Fruit fly (Drosophila melanogaster): Measurements from ENCODE around the gene toc.

DNA sequence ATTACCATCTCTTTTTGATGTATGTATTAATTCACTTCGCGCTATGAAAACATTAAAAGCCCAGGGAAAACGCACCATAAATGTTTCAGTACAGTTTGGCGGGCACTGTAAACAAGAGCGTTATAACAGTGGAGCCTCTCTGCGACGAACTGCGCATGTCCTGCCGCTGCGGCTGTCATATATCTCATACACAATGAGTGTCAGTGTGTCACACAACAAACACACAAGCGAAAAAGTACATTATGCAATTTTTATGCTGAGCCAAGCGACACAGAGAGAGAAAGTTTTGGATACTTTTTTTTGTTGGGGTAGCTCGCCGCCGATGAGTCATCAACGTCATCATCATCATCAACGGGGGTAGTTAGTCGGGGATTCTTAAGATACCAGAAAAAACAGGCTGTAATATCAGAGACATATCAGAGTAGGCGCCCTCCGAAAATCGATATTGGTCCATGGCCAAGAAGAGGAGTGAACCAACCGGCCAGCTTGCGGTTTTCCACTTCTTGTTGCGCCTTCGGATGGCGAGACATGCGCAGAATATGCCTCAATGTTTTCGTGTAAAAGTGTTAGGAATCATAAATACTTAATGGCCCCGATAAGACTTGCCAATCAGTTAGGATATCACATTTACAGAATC, 56.2 kb downstream of the toc start:
- TF ChIP-seq h (optimal IDR thresholded peaks at IDR 0.05) (no peak), ttk (optimal IDR thresholded peaks at IDR 0.05) (no peak), psq (optimal IDR thresholded peaks at IDR 0.05) (no peak)

Measured in Kc167 (cell line).